Fruit fly (Drosophila melanogaster) whole organism, embryonic: Measurements from ENCODE around the gene CG3764.

Experiments
- Atf-2 ChIP-seq: fragments of 200-800 bp; sonication (Bioruptor generic); optimal IDR thresholded peaks from 2 replicates; lab custom pipeline; 2016; ENCODE audit warnings: missing biosample characterization, missing genetic modification characterization
- B-H2 ChIP-seq: fragments of 200-800 bp; sonication (Bioruptor generic); optimal IDR thresholded peaks from 2 replicates; lab custom pipeline; 2018; ENCODE audit warnings: missing biosample characterization, mild to moderate bottlenecking, missing genetic modification characterization
- CG10565 ChIP-seq: fragments of 200-800 bp; sonication (Bioruptor generic); optimal IDR thresholded peaks from 3 replicates; lab custom pipeline; 2016; ENCODE audit warnings: missing biosample characterization, mild to moderate bottlenecking, missing genetic modification characterization
- CG10959 ChIP-seq: fragments of 200-800 bp; sonication (Bioruptor generic); IDR thresholded peaks from 2 replicates; pipeline ENCODE4 v1.3.6; 2022; ENCODE audit warnings: missing biosample characterization, missing genetic modification characterization
- CG11085 ChIP-seq: fragments of 200-800 bp; sonication (Bioruptor generic); IDR thresholded peaks from 2 replicates; pipeline ENCODE4 v1.3.6; 2022; ENCODE audit warnings: missing biosample characterization, missing genetic modification characterization
- CG11398 ChIP-seq: fragments of 200-800 bp; sonication (Bioruptor generic); optimal IDR thresholded peaks from 2 replicates; lab custom pipeline; 2016; ENCODE audit warnings: missing biosample characterization, missing genetic modification characterization
- CG15479 ChIP-seq: fragments of 200-800 bp; sonication (Bioruptor generic); optimal IDR thresholded peaks from 3 replicates; lab custom pipeline; 2019; ENCODE audit warnings: missing biosample characterization, mild to moderate bottlenecking, missing genetic modification characterization, moderate library complexity
- CG1603 ChIP-seq: fragments of 200-800 bp; sonication (Bioruptor generic); optimal IDR thresholded peaks from 2 replicates; lab custom pipeline; 2019; ENCODE audit warnings: missing biosample characterization, mild to moderate bottlenecking, missing genetic modification characterization, moderate library complexity
- CG17361 ChIP-seq: fragments of 200-800 bp; sonication (Bioruptor generic); IDR thresholded peaks from 3 replicates; pipeline ENCODE4 v1.3.6; 2022; ENCODE audit warnings: missing biosample characterization, missing genetic modification characterization
- CG1832 ChIP-seq: fragments of 200-800 bp; sonication (Bioruptor generic); optimal IDR thresholded peaks from 2 replicates; lab custom pipeline; 2017; ENCODE audit warnings: missing biosample characterization, mild to moderate bottlenecking, missing genetic modification characterization, inconsistent platforms
- CG2712 ChIP-seq: fragments of 200-800 bp; optimal IDR thresholded peaks from 3 replicates; lab custom pipeline; 2019; ENCODE audit warnings: missing biosample characterization, mild to moderate bottlenecking, missing genetic modification characterization, moderate library complexity
- CG3163 ChIP-seq: fragments of 200-800 bp; sonication (Bioruptor generic); optimal IDR thresholded peaks from 3 replicates; lab custom pipeline; 2016; ENCODE audit warnings: missing biosample characterization, missing genetic modification characterization
- CG32532 ChIP-seq: fragments of 200-800 bp; sonication (Bioruptor generic); IDR thresholded peaks from 2 replicates; pipeline ENCODE4 v1.3.6; 2022; ENCODE audit warnings: missing biosample characterization, missing genetic modification characterization
- CG32767 ChIP-seq: fragments of 200-800 bp; sonication (Bioruptor generic); IDR thresholded peaks from 2 replicates; pipeline ENCODE4 v1.3.6; 2022; ENCODE audit warnings: missing biosample characterization, missing genetic modification characterization
- CG3838 ChIP-seq: fragments of 200-800 bp; sonication (Bioruptor generic); optimal IDR thresholded peaks from 3 replicates; lab custom pipeline; 2016; ENCODE audit warnings: missing biosample characterization, missing genetic modification characterization
- CG4730 ChIP-seq: fragments of 200-800 bp; sonication (Bioruptor generic); IDR thresholded peaks from 2 replicates; pipeline ENCODE4 v1.3.6; 2022; ENCODE audit warnings: missing biosample characterization, missing genetic modification characterization
- CG7556 ChIP-seq: fragments of 200-800 bp; sonication (Bioruptor generic); optimal IDR thresholded peaks from 2 replicates; lab custom pipeline; 2017; ENCODE audit warnings: missing biosample characterization, mild to moderate bottlenecking, missing genetic modification characterization
- CG7745 ChIP-seq: fragments of 200-800 bp; sonication (Bioruptor generic); optimal IDR thresholded peaks from 2 replicates; lab custom pipeline; 2018; ENCODE audit warnings: missing biosample characterization, mild to moderate bottlenecking, missing genetic modification characterization, moderate library complexity
- CG7963 ChIP-seq: fragments of 200-800 bp; sonication (Bioruptor generic); IDR thresholded peaks from 3 replicates; pipeline ENCODE4 v1.3.6; 2022; ENCODE audit warnings: missing biosample characterization, missing genetic modification characterization; ENCODE audit not compliant: partially characterized antibody
- CG7987 ChIP-seq: fragments of 200-800 bp; sonication (Bioruptor generic); optimal IDR thresholded peaks from 2 replicates; lab custom pipeline; 2018; ENCODE audit warnings: missing biosample characterization, mild to moderate bottlenecking, missing genetic modification characterization, moderate library complexity
- CG9437 ChIP-seq: fragments of 200-800 bp; sonication (Bioruptor generic); optimal IDR thresholded peaks from 2 replicates; lab custom pipeline; 2018; ENCODE audit warnings: missing biosample characterization, mild to moderate bottlenecking, missing genetic modification characterization
- CG9797 ChIP-seq: fragments of 200-800 bp; sonication (Bioruptor generic); optimal IDR thresholded peaks from 3 replicates; lab custom pipeline; 2018; ENCODE audit warnings: missing biosample characterization, mild to moderate bottlenecking, missing genetic modification characterization
- Deaf1 ChIP-seq: fragments of 200-800 bp; optimal IDR thresholded peaks from 3 replicates; lab custom pipeline; 2019; ENCODE audit warnings: missing biosample characterization, mild to moderate bottlenecking, missing genetic modification characterization, moderate library complexity
- Dp ChIP-seq: fragments of 200-800 bp; sonication (Bioruptor generic); optimal IDR thresholded peaks from 2 replicates; lab custom pipeline; 2018; ENCODE audit warnings: missing biosample characterization, mild to moderate bottlenecking, missing genetic modification characterization, moderate library complexity
- E2f1 ChIP-seq: fragments of 200-800 bp; sonication (Bioruptor generic); IDR thresholded peaks from 2 replicates; pipeline ENCODE4 v1.3.6; 2022; ENCODE audit warnings: missing biosample characterization, missing genetic modification characterization
- Gsc ChIP-seq: fragments of 200-800 bp; sonication (Bioruptor generic); IDR thresholded peaks from 2 replicates; pipeline ENCODE4 v1.3.6; 2022; ENCODE audit warnings: missing biosample characterization, missing genetic modification characterization
- HLH3B ChIP-seq: fragments of 200-800 bp; sonication (Bioruptor generic); IDR thresholded peaks from 2 replicates; pipeline ENCODE4 v1.3.6; 2022; ENCODE audit warnings: missing biosample characterization, missing genetic modification characterization
- MBD-R2 ChIP-seq: fragments of 200-800 bp; sonication (Bioruptor generic); IDR thresholded peaks from 2 replicates; pipeline ENCODE4 v1.3.6; 2022; ENCODE audit warnings: missing biosample characterization, missing genetic modification characterization
- Optix ChIP-seq: fragments of 200-800 bp; sonication (Bioruptor generic); IDR thresholded peaks from 3 replicates; pipeline ENCODE4 v1.3.6; 2022; ENCODE audit warnings: missing biosample characterization, missing genetic modification characterization
- Rfx ChIP-seq: fragments of 200-800 bp; sonication (Bioruptor generic); IDR thresholded peaks from 2 replicates; pipeline ENCODE4 v1.3.6; 2022; ENCODE audit warnings: missing biosample characterization, missing genetic modification characterization
- Sox100B ChIP-seq: fragments of 200-800 bp; sonication (Bioruptor generic); optimal IDR thresholded peaks from 3 replicates; lab custom pipeline; 2018; ENCODE audit warnings: missing biosample characterization, mild to moderate bottlenecking, missing genetic modification characterization
- Sox102F ChIP-seq: fragments of 200-800 bp; sonication (Bioruptor generic); optimal IDR thresholded peaks from 2 replicates; lab custom pipeline; 2018; ENCODE audit warnings: missing biosample characterization, mild to moderate bottlenecking, missing genetic modification characterization, moderate library complexity
- TFAM ChIP-seq: fragments of 200-800 bp; sonication (Bioruptor generic); optimal IDR thresholded peaks from 2 replicates; lab custom pipeline; 2017; ENCODE audit warnings: missing biosample characterization, missing genetic modification characterization, inconsistent platforms
- amos ChIP-seq: fragments of 200-800 bp; sonication (Bioruptor generic); IDR thresholded peaks from 2 replicates; pipeline ENCODE4 v1.3.6; 2022; ENCODE audit warnings: missing biosample characterization, missing genetic modification characterization; ENCODE audit not compliant: partially characterized antibody
- az2 ChIP-seq: fragments of 200-800 bp; sonication (Bioruptor generic); optimal IDR thresholded peaks from 3 replicates; lab custom pipeline; 2016; ENCODE audit warnings: missing biosample characterization, missing genetic modification characterization
- cg ChIP-seq: fragments of 200-800 bp; sonication (Bioruptor generic); optimal IDR thresholded peaks from 3 replicates; lab custom pipeline; 2019; ENCODE audit warnings: missing biosample characterization, mild to moderate bottlenecking, missing genetic modification characterization, moderate library complexity
- crol ChIP-seq: fragments of 200-800 bp; sonication (Bioruptor generic); IDR thresholded peaks from 2 replicates; pipeline ENCODE4 v1.3.6; 2022; ENCODE audit warnings: missing biosample characterization, missing genetic modification characterization
- danr ChIP-seq: fragments of 200-800 bp; sonication (Bioruptor generic); IDR thresholded peaks from 2 replicates; pipeline ENCODE4 v1.3.6; 2022; ENCODE audit warnings: missing biosample characterization, missing genetic modification characterization
- ind ChIP-seq: fragments of 200-800 bp; sonication (Bioruptor generic); optimal IDR thresholded peaks from 3 replicates; lab custom pipeline; 2016; ENCODE audit warnings: missing biosample characterization, missing genetic modification characterization
- kni ChIP-seq: fragments of 200-800 bp; sonication (Bioruptor generic); optimal IDR thresholded peaks from 3 replicates; lab custom pipeline; 2017; ENCODE audit warnings: mild to moderate bottlenecking, missing biosample characterization, missing genetic modification reagents, missing genetic modification characterization
- lov ChIP-seq, 2 experiments: fragments of 200-800 bp in 1 of 2; fragments of >200 bp in 1 of 2; sonication (Bioruptor generic) in 1 of 2; IDR thresholded peaks in 1 of 2; optimal IDR thresholded peaks in 1 of 2; 2 replicates in 1 of 2; 3 replicates in 1 of 2; pipeline versions ENCODE4 v1.3.6 to Lab custom; 2017 to 2022; ENCODE audit warnings: missing biosample characterization in 1 of 2, missing genetic modification characterization in 1 of 2
- mam ChIP-seq: fragments of 200-800 bp; sonication (Bioruptor generic); optimal IDR thresholded peaks from 3 replicates; lab custom pipeline; 2016; ENCODE audit warnings: missing biosample characterization, missing genetic modification characterization
- p53 ChIP-seq: fragments of 200-800 bp; sonication (Bioruptor generic); optimal IDR thresholded peaks from 2 replicates; lab custom pipeline; 2016; ENCODE audit warnings: missing biosample characterization, missing genetic modification characterization
- seq ChIP-seq: fragments of 200-800 bp; sonication (Bioruptor generic); IDR thresholded peaks from 2 replicates; pipeline ENCODE4 v1.3.6; 2022; ENCODE audit warnings: missing biosample characterization, missing genetic modification characterization
- sr ChIP-seq: fragments of 200-800 bp; sonication (Bioruptor generic); IDR thresholded peaks from 3 replicates; pipeline ENCODE4 v1.3.6; 2022; ENCODE audit warnings: missing biosample characterization, missing genetic modification characterization
- tin ChIP-seq: fragments of 200-800 bp; sonication (Bioruptor generic); optimal IDR thresholded peaks from 3 replicates; lab custom pipeline; 2016; ENCODE audit warnings: missing biosample characterization, missing genetic modification characterization
- twi ChIP-seq: fragments of 200-800 bp; optimal IDR thresholded peaks from 2 replicates; lab custom pipeline; 2019; ENCODE audit warnings: missing biosample characterization, mild to moderate bottlenecking, missing genetic modification characterization, moderate library complexity
- wdn ChIP-seq: fragments of 200-800 bp; sonication (Bioruptor generic); IDR thresholded peaks from 2 replicates; pipeline ENCODE4 v1.3.6; 2022; ENCODE audit warnings: missing biosample characterization, missing genetic modification characterization
- zen2 ChIP-seq: fragments of 200-800 bp; sonication (Bioruptor generic); IDR thresholded peaks from 3 replicates; pipeline ENCODE4 v1.3.6; 2022; ENCODE audit warnings: missing biosample characterization, missing genetic modification characterization; ENCODE audit not compliant: partially characterized antibody

The CG3764 gene

dm6 chr3L:17015663-17016575 is 3.6 kb upstream of the CG3764 start, which contains the start of the genes CG6664 and CG7728 (continued):
- no peak for TF ChIP-seq CG11085 (GFP tag; lab: Robert Waterston, UW)
- no peak for TF ChIP-seq CG10565 (GFP tag; lab: Kevin White, UChicago)
- TF ChIP-seq cg (GFP tag; lab: Kevin White, UChicago) = no peak
- TF ChIP-seq Deaf1 (tag; lab: Kevin White, UChicago) = no peak
- TF ChIP-seq TFAM (GFP tag; lab: Kevin White, UChicago) = no peak
- TF ChIP-seq seq (GFP tag; lab: Robert Waterston, UW) = no peak
- TF ChIP-seq Sox102F (GFP tag; lab: Kevin White, UChicago) = no peak
- peak; percentile 31; the same call in 1 of the 2 replicates for TF ChIP-seq E2f1 (GFP tag; lab: Robert Waterston, UW)
- TF ChIP-seq Optix (GFP tag; lab: Robert Waterston, UW) = no peak
- peak; percentile 78 for TF ChIP-seq CG17361 (GFP tag; lab: Robert Waterston, UW)
- peak; percentile 25 for TF ChIP-seq twi (tag; lab: Kevin White, UChicago)
- TF ChIP-seq tin (GFP tag; lab: Kevin White, UChicago) = peak; percentile 44
- peak; percentile 47 for TF ChIP-seq Dp (GFP tag; lab: Kevin White, UChicago)
- TF ChIP-seq ind (GFP tag; lab: Kevin White, UChicago) = peak; percentile 45
- TF ChIP-seq CG7745 (tag; lab: Kevin White, UChicago) = no peak
- peak; percentile 47 for TF ChIP-seq CG32532 (GFP tag; lab: Robert Waterston, UW)
- peak; percentile 72 for TF ChIP-seq Rfx (GFP tag; lab: Robert Waterston, UW)
- TF ChIP-seq sr (GFP tag; lab: Robert Waterston, UW) = no peak
- TF ChIP-seq zen2 (GFP tag; lab: Robert Waterston, UW) = no peak
- no peak for TF ChIP-seq p53 (GFP tag; lab: Kevin White, UChicago)
- TF ChIP-seq CG3838 (GFP tag; lab: Kevin White, UChicago) = no peak
- TF ChIP-seq CG10959 (GFP tag; lab: Robert Waterston, UW) = no peak
- no peak for TF ChIP-seq CG4730 (GFP tag; lab: Robert Waterston, UW)
- no peak for TF ChIP-seq CG11398 (GFP tag; lab: Kevin White, UChicago)
- peak; percentile 56; the same call in 1 of the 3 replicates for TF ChIP-seq CG7963
- TF ChIP-seq CG7556 (GFP tag; lab: Kevin White, UChicago) = peak; percentile 55
- peak; percentile 61 for TF ChIP-seq CG1603
- TF ChIP-seq CG32767 (GFP tag; lab: Robert Waterston, UW) = no peak
- TF ChIP-seq mam (GFP tag; lab: Kevin White, UChicago) = peak; percentile 66
- TF ChIP-seq CG3163 (GFP tag; lab: Kevin White, UChicago) = peak; percentile 29
- TF ChIP-seq CG7987 (GFP tag; lab: Kevin White, UChicago) = no peak
- no peak for TF ChIP-seq wdn
- TF ChIP-seq B-H2 (GFP tag; lab: Kevin White, UChicago) = no peak
- peak; percentile 74 for TF ChIP-seq CG9437 (GFP tag; lab: Kevin White, UChicago)
- TF ChIP-seq crol (GFP tag; lab: Robert Waterston, UW) = peak; percentile 96
- no peak for TF ChIP-seq CG1832 (GFP tag; lab: Kevin White, UChicago)
- TF ChIP-seq CG9797 = peak; percentile 64
- TF ChIP-seq az2 (GFP tag; lab: Kevin White, UChicago) = no peak
- peak; percentile 43 for TF ChIP-seq kni (GFP tag; lab: Kevin White, UChicago)
- no peak for TF ChIP-seq danr (GFP tag; lab: Robert Waterston, UW)
- peak; percentile 79 for TF ChIP-seq MBD-R2 (GFP tag; lab: Robert Waterston, UW)
- peak; percentile 8 for TF ChIP-seq Atf-2 (GFP tag; lab: Kevin White, UChicago)
- TF ChIP-seq CG2712 (tag; lab: Kevin White, UChicago) = peak; percentile 51
- TF ChIP-seq amos (GFP tag; lab: Robert Waterston, UW) = peak; percentile 60; the same call in 1 of the 2 replicates
- TF ChIP-seq CG15479 (GFP tag; lab: Kevin White, UChicago) = no peak
- no peak for TF ChIP-seq Gsc (GFP tag; lab: Robert Waterston, UW)
- TF ChIP-seq HLH3B = peak; percentile 31; the same call in 1 of the 2 replicates
- no peak for TF ChIP-seq Sox100B
- TF ChIP-seq lov (optimal IDR thresholded peaks at IDR 0.05; lab: Kevin White, UChicago) = no peak
- TF ChIP-seq lov (GFP tag; IDR thresholded peaks at IDR 0.05; lab: Robert Waterston, UW) = no peak
